Worm (Caenorhabditis elegans) whole organism, young adult: ENCODE results near the gene T11B7.1.
A peak's percentile ranks its signal among the peaks of the same experiment; 100 is the strongest.

ENCODE experiments used
- B0035.1 ChIP-seq: sonication (generic microtip); optimal IDR thresholded peaks from 2 replicates; lab custom pipeline; 2016; ENCODE audit warnings: missing genetic modification characterization, mild to moderate bottlenecking, missing compliant biosample characterization, missing genotype, missing genetic modification reagents
- B0261.1 ChIP-seq: sonication (generic microtip); optimal IDR thresholded peaks from 2 replicates; lab custom pipeline; 2016; ENCODE audit warnings: mild to moderate bottlenecking, missing genetic modification characterization, moderate library complexity, missing compliant biosample characterization
- F22D6.2 ChIP-seq: sonication (generic microtip); optimal IDR thresholded peaks from 2 replicates; lab custom pipeline; 2016; ENCODE audit warnings: mild to moderate bottlenecking, missing genetic modification characterization, missing compliant biosample characterization
- F23B12.7 ChIP-seq: sonication (generic microtip); optimal IDR thresholded peaks from 2 replicates; lab custom pipeline; 2017; ENCODE audit warnings: missing genetic modification characterization, mild to moderate bottlenecking, missing compliant biosample characterization, antibody characterized with exemption, moderate library complexity; ENCODE audit not compliant: insufficient read depth
- F37B4.10 ChIP-seq: fragments of 200-800 bp; sonication (Bioruptor generic); IDR thresholded peaks from 2 replicates; pipeline ENCODE4 v1.3.6; 2022; ENCODE audit warnings: missing genetic modification characterization, missing compliant biosample characterization
- K11D2.4 ChIP-seq: fragments of 200-800 bp; sonication (Bioruptor generic); IDR thresholded peaks from 2 replicates; pipeline ENCODE4 v1.3.6; 2022; ENCODE audit warnings: missing genetic modification reagents, missing genetic modification characterization, missing compliant biosample characterization
- K12H6.12 ChIP-seq: fragments of 200-800 bp; sonication (Bioruptor generic); optimal IDR thresholded peaks from 2 replicates; lab custom pipeline; 2018; ENCODE audit warnings: mild to moderate bottlenecking, missing genetic modification characterization, missing compliant biosample characterization
- T07F8.4 ChIP-seq: sonication (generic microtip); optimal IDR thresholded peaks from 2 replicates; lab custom pipeline; 2016; ENCODE audit warnings: mild to moderate bottlenecking, missing genetic modification characterization, moderate library complexity, missing compliant biosample characterization
- Y56A3A.18 ChIP-seq: fragments of 200-800 bp; sonication (Bioruptor generic); IDR thresholded peaks from 2 replicates; pipeline ENCODE4 v1.3.6; 2022; ENCODE audit warnings: missing genetic modification reagents, missing genetic modification characterization, missing compliant biosample characterization
- Y79H2A.3 ChIP-seq: fragments of 200-800 bp; sonication (Bioruptor generic); conservative IDR thresholded peaks from 2 replicates; pipeline ENCODE4 v1.3.6; 2022; ENCODE audit warnings: missing genetic modification reagents, missing genetic modification characterization, missing compliant biosample characterization
- athp-1 ChIP-seq: sonication (generic microtip); optimal IDR thresholded peaks from 2 replicates; lab custom pipeline; 2017; ENCODE audit warnings: mild to moderate bottlenecking, missing genetic modification characterization, missing compliant biosample characterization
- attf-3 ChIP-seq: fragments of 200-800 bp; sonication (Bioruptor generic); conservative IDR thresholded peaks from 2 replicates; pipeline ENCODE4 v1.3.6; 2022; ENCODE audit warnings: missing genetic modification reagents, missing genetic modification characterization, missing compliant biosample characterization
- cebp-1 ChIP-seq, 2 experiments: fragments of 200-800 bp in 1 of 2; sonication (Bioruptor generic) in 1 of 2; sonication (generic microtip) in 1 of 2; IDR thresholded peaks in 1 of 2; optimal IDR thresholded peaks in 1 of 2; 2 replicates each; pipeline versions ENCODE4 v1.3.6 to Lab custom; 2017 to 2022; ENCODE audit warnings: missing compliant biosample characterization in 2 of 2, missing genetic modification characterization in 2 of 2, mild to moderate bottlenecking in 1 of 2, missing genetic modification reagents in 1 of 2, moderate library complexity in 1 of 2
- ceh-27 ChIP-seq: fragments of 200-800 bp; sonication (Bioruptor generic); optimal IDR thresholded peaks from 2 replicates; lab custom pipeline; 2018; ENCODE audit warnings: mild to moderate bottlenecking, missing genetic modification characterization, moderate library complexity, missing compliant biosample characterization
- ceh-40 ChIP-seq: fragments of 200-800 bp; sonication (Bioruptor generic); IDR thresholded peaks from 2 replicates; pipeline ENCODE4 v1.3.6; 2022; ENCODE audit warnings: missing genetic modification characterization, missing compliant biosample characterization
- ceh-79 ChIP-seq: sonication (generic microtip); optimal IDR thresholded peaks from 2 replicates; lab custom pipeline; 2017; ENCODE audit warnings: mild to moderate bottlenecking, missing genetic modification characterization, missing compliant biosample characterization
- chd-7 ChIP-seq: sonication (generic microtip); optimal IDR thresholded peaks from 2 replicates; lab custom pipeline; 2016; ENCODE audit warnings: mild to moderate bottlenecking, missing genetic modification characterization, moderate library complexity, missing compliant biosample characterization
- die-1 ChIP-seq: sonication (generic microtip); optimal IDR thresholded peaks from 2 replicates; lab custom pipeline; 2016; ENCODE audit warnings: missing genotype, mild to moderate bottlenecking, missing genetic modification characterization, missing compliant biosample characterization
- dpl-1 ChIP-seq: fragments of 150-350 bp; optimal IDR thresholded peaks from 2 replicates; lab custom pipeline; 2014; ENCODE audit warnings: missing biosample characterization, missing genetic modification reagents, missing genetic modification characterization
- egl-18 ChIP-seq: fragments of 200-800 bp; sonication (Bioruptor generic); IDR thresholded peaks from 2 replicates; pipeline ENCODE4 v1.3.6; 2022; ENCODE audit warnings: missing genetic modification reagents, missing genetic modification characterization, missing compliant biosample characterization
- egl-44 ChIP-seq: fragments of 200-800 bp; sonication (Bioruptor generic); IDR thresholded peaks from 2 replicates; pipeline ENCODE4 v1.3.6; 2022; ENCODE audit warnings: missing genetic modification reagents, missing genetic modification characterization, missing compliant biosample characterization
- egrh-3 ChIP-seq: fragments of 200-800 bp; sonication (Bioruptor generic); IDR thresholded peaks from 2 replicates; pipeline ENCODE4 v1.3.6; 2022; ENCODE audit warnings: missing genetic modification reagents, missing genetic modification characterization, missing compliant biosample characterization
- hlh-26 ChIP-seq: fragments of 200-800 bp; sonication (Bioruptor generic); conservative IDR thresholded peaks from 2 replicates; pipeline ENCODE4 v1.3.6; 2022; ENCODE audit warnings: missing genetic modification reagents, missing genetic modification characterization, missing compliant biosample characterization
- hmg-1.2 ChIP-seq: fragments of 200-800 bp; sonication (Bioruptor generic); IDR thresholded peaks from 2 replicates; pipeline ENCODE4 v1.3.6; 2022; ENCODE audit warnings: missing genetic modification reagents, missing genetic modification characterization, missing compliant biosample characterization
- lag-1 ChIP-seq: fragments of 200-800 bp; sonication (Bioruptor generic); IDR thresholded peaks from 2 replicates; pipeline ENCODE4 v1.3.6; 2022; ENCODE audit warnings: missing genetic modification reagents, missing genetic modification characterization, missing compliant biosample characterization
- let-526 ChIP-seq: fragments of 200-800 bp; sonication (Bioruptor generic); IDR thresholded peaks from 2 replicates; pipeline ENCODE4 v1.3.6; 2022; ENCODE audit warnings: missing genetic modification reagents, missing genetic modification characterization, missing compliant biosample characterization
- let-607 ChIP-seq, 2 experiments: fragments of 200-800 bp in 1 of 2; sonication (Bioruptor generic) in 1 of 2; sonication (generic microtip) in 1 of 2; optimal IDR thresholded peaks; 2 replicates each; lab custom pipeline; 2016 to 2018; ENCODE audit warnings: mild to moderate bottlenecking in 2 of 2, missing compliant biosample characterization in 2 of 2, missing genetic modification characterization in 2 of 2, moderate library complexity in 2 of 2, missing genotype in 1 of 2
- lin-40 ChIP-seq: sonication (generic microtip); optimal IDR thresholded peaks from 2 replicates; lab custom pipeline; 2016; ENCODE audit warnings: missing genetic modification characterization, mild to moderate bottlenecking, missing compliant biosample characterization, missing genotype, missing genetic modification reagents
- lin-54 ChIP-seq: fragments of 200-800 bp; sonication (Bioruptor generic); optimal IDR thresholded peaks from 2 replicates; lab custom pipeline; 2018; ENCODE audit warnings: mild to moderate bottlenecking, missing genetic modification characterization, missing compliant biosample characterization
- madf-10 ChIP-seq: sonication (generic microtip); optimal IDR thresholded peaks from 2 replicates; lab custom pipeline; 2016; ENCODE audit warnings: mild to moderate bottlenecking, missing genetic modification characterization, missing compliant biosample characterization
- mcd-1 ChIP-seq: fragments of 200-800 bp; sonication (Bioruptor generic); IDR thresholded peaks from 2 replicates; pipeline ENCODE4 v1.3.6; 2022; ENCODE audit warnings: missing genetic modification reagents, missing genetic modification characterization, missing compliant biosample characterization
- nfya-1 ChIP-seq: sonication (generic microtip); optimal IDR thresholded peaks from 2 replicates; lab custom pipeline; 2017; ENCODE audit warnings: antibody characterized with exemption, missing compliant biosample characterization, missing genetic modification characterization, borderline replicate concordance; ENCODE audit not compliant: insufficient read depth
- nhr-80 ChIP-seq: sonication (generic microtip); optimal IDR thresholded peaks from 2 replicates; lab custom pipeline; 2016; ENCODE audit warnings: missing genetic modification characterization, missing compliant biosample characterization
- pha-4 ChIP-seq: fragments of 150-350 bp; sonication (generic microtip); optimal IDR thresholded peaks from 2 replicates; lab custom pipeline; 2014; ENCODE audit warnings: missing biosample characterization, missing genetic modification reagents, missing genetic modification characterization
- rcor-1 ChIP-seq: fragments of 200-800 bp; sonication (Bioruptor generic); IDR thresholded peaks from 2 replicates; pipeline ENCODE4 v1.3.6; 2022; ENCODE audit warnings: missing genetic modification reagents, missing genetic modification characterization, missing compliant biosample characterization
- sptf-2 ChIP-seq: fragments of 200-800 bp; sonication (Bioruptor generic); optimal IDR thresholded peaks from 2 replicates; lab custom pipeline; 2018; ENCODE audit warnings: mild to moderate bottlenecking, missing genetic modification characterization, missing compliant biosample characterization
- tbp1 ChIP-seq: fragments of 200-800 bp; sonication (Bioruptor generic); optimal IDR thresholded peaks from 2 replicates; lab custom pipeline; 2018; ENCODE audit warnings: mild to moderate bottlenecking, missing genetic modification characterization, missing compliant biosample characterization
- tbx-9 ChIP-seq: sonication (generic microtip); optimal IDR thresholded peaks from 2 replicates; lab custom pipeline; 2016; ENCODE audit warnings: borderline replicate concordance, missing genetic modification characterization, inconsistent platforms, missing compliant biosample characterization
- unc-62 ChIP-seq: fragments of 150-350 bp; optimal IDR thresholded peaks from 2 replicates; lab custom pipeline; 2014; ENCODE audit warnings: missing biosample characterization, missing genetic modification reagents, missing genetic modification characterization
- xnd-1 ChIP-seq: sonication (generic microtip); optimal IDR thresholded peaks from 2 replicates; lab custom pipeline; 2016; ENCODE audit warnings: missing genotype, missing genetic modification reagents, missing genetic modification characterization, missing compliant biosample characterization
- zfh-2 ChIP-seq: fragments of 200-800 bp; sonication (Bioruptor generic); conservative IDR thresholded peaks from 2 replicates; pipeline ENCODE4 v1.3.6; 2022; ENCODE audit warnings: missing genetic modification reagents, missing genetic modification characterization, missing compliant biosample characterization
- ztf-22 ChIP-seq: fragments of 200-800 bp; sonication (Bioruptor generic); optimal IDR thresholded peaks from 2 replicates; lab custom pipeline; 2018; ENCODE audit warnings: mild to moderate bottlenecking, missing genetic modification characterization, moderate library complexity, missing compliant biosample characterization
- ztf-3 ChIP-seq: fragments of 200-800 bp; sonication (Bioruptor generic); optimal IDR thresholded peaks from 2 replicates; lab custom pipeline; 2018; ENCODE audit warnings: mild to moderate bottlenecking, missing genetic modification characterization, missing compliant biosample characterization
- ztf-6 ChIP-seq: fragments of 200-800 bp; sonication (Bioruptor generic); IDR thresholded peaks from 2 replicates; pipeline ENCODE4 v1.3.6; 2022; ENCODE audit warnings: missing genetic modification reagents, missing genetic modification characterization, missing compliant biosample characterization

T11B7.1 gene

ce11 chrIV:8793223-8793622, 47.3 kb upstream of the T11B7.1 start (continued):
- peak; percentile 94 for TF ChIP-seq nhr-80 (tag; lab: Kevin White, UChicago)

DNA sequence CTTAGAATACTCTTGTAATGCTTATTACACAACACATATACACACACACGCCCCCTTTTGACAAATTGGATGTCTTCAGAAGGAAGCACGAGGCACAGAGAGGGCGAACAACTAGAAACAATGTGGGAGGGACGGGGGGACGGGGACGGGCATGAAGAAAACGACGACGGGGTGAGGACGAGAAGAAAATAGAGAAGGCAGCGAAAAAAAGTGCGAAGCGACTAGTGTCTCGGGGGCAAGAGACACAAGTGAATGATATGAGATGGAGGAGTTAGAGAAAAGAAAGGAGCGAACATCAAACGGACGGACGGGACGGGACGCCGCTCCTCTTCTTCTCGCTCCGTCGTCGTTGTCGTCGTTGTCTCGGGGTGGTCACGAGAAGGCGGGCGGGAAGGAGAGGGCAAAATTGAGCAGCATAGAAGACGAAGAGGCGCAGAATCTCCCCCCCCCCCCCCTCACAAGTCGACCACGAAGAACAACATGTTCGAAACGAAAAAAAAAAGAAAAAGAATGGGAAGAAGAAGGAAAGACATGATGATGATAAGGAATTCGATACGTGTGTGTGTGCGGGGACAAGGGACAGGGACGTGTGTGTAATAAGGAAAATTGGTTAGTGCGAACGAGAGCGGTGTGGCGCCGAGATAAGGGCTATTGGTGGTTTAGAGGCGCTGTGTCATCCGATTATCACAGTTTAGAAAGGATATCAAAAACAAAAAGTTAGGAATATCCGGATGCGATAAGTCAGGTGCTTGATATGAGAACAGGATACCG, 45.4 kb upstream of the T11B7.1 start:
- TF ChIP-seq F22D6.2 (tag; lab: Kevin White, UChicago), result peak; percentile 58
- TF ChIP-seq xnd-1 (tag; lab: Kevin White, UChicago), result no peak
- no peak for TF ChIP-seq ceh-79 (tag; lab: Kevin White, UChicago)
- peak; percentile 25 for TF ChIP-seq athp-1 (tag; lab: Kevin White, UChicago)
- TF ChIP-seq Y79H2A.3, result no peak
- TF ChIP-seq mcd-1 (GFP tag; lab: Robert Waterston, UW), result peak; percentile 81
- peak; percentile 83 for TF ChIP-seq lin-40 (tag; lab: Kevin White, UChicago)
- no peak for TF ChIP-seq dpl-1 (GFP tag; lab: Kevin White, UChicago)
- TF ChIP-seq cebp-1 (GFP tag; IDR thresholded peaks at IDR 0.05; lab: Robert Waterston, UW), result peak; percentile 49; the same call in 1 of the 2 replicates
- peak; percentile 94 for TF ChIP-seq cebp-1 (tag; optimal IDR thresholded peaks at IDR 0.05; lab: Kevin White, UChicago)
- TF ChIP-seq K11D2.4 (GFP tag; lab: Robert Waterston, UW), result no peak; the same call in 1 of the 2 replicates
- peak; percentile 89 for TF ChIP-seq madf-10 (tag; lab: Kevin White, UChicago)
- peak; percentile 77 for TF ChIP-seq hmg-1.2 (GFP tag; lab: Robert Waterston, UW)
- TF ChIP-seq let-607 (tag; optimal IDR thresholded peaks at IDR 0.05; lab: Kevin White, UChicago), result peak; percentile 70 to 80
- peak; percentile 57 for TF ChIP-seq lin-54 (GFP tag; lab: Kevin White, UChicago)
- TF ChIP-seq unc-62 (GFP tag; lab: Kevin White, UChicago), result no peak
- TF ChIP-seq F37B4.10 (GFP tag; lab: Robert Waterston, UW), result 0 out of 2 replicates have a peak, but pooled peaks have one; percentile 67
- TF ChIP-seq K12H6.12 (tag; lab: Kevin White, UChicago), result peak; percentile 95
- no peak for TF ChIP-seq lag-1 (GFP tag; lab: Robert Waterston, UW)
- no peak for TF ChIP-seq ztf-6
- peak; percentile 99 for TF ChIP-seq egrh-3
- TF ChIP-seq ztf-22 (GFP tag; lab: Kevin White, UChicago), result peak; percentile 92
- no peak for TF ChIP-seq sptf-2 (GFP tag; lab: Kevin White, UChicago)
- TF ChIP-seq tbp1, result peak; percentile 57
- TF ChIP-seq chd-7 (tag; lab: Kevin White, UChicago), result peak; percentile 94
- TF ChIP-seq let-526 (GFP tag; lab: Robert Waterston, UW), result 0 out of 2 replicates have a peak, but pooled peaks have one; percentile 57
- TF ChIP-seq rcor-1 (GFP tag; lab: Robert Waterston, UW), result peak; percentile 22; the same call in 1 of the 2 replicates
- peak; percentile 12 for TF ChIP-seq F23B12.7 (tag; lab: Kevin White, UChicago)
- 0 out of 2 replicates have a peak, but pooled peaks have one; percentile 4 for TF ChIP-seq egl-18 (GFP tag; lab: Robert Waterston, UW)
- no peak for TF ChIP-seq nfya-1 (tag; lab: Kevin White, UChicago)
- peak; percentile 79 for TF ChIP-seq ceh-27 (GFP tag; lab: Kevin White, UChicago)
- no peak for TF ChIP-seq tbx-9 (tag; lab: Kevin White, UChicago)
- no peak for TF ChIP-seq B0261.1 (tag; lab: Kevin White, UChicago)
- peak; percentile 60 for TF ChIP-seq B0035.1 (tag; lab: Kevin White, UChicago)
- TF ChIP-seq Y56A3A.18 (GFP tag; lab: Robert Waterston, UW), result peak; percentile 73; the same call in 1 of the 2 replicates
- TF ChIP-seq zfh-2 (GFP tag; lab: Robert Waterston, UW), result peak; percentile 100
- no peak for TF ChIP-seq ceh-40 (GFP tag; lab: Robert Waterston, UW)
- peak; percentile 19 for TF ChIP-seq ztf-3 (GFP tag; lab: Kevin White, UChicago)
- TF ChIP-seq hlh-26 (GFP tag; lab: Robert Waterston, UW), result no peak
- no peak for TF ChIP-seq pha-4
- TF ChIP-seq die-1 (tag; lab: Kevin White, UChicago), result peak; percentile 66
- 0 out of 2 replicates have a peak, but pooled peaks have one; percentile 60 for TF ChIP-seq egl-44
- TF ChIP-seq attf-3 (GFP tag; lab: Robert Waterston, UW), result 0 out of 2 replicates have a peak, but pooled peaks have one; percentile 34
- TF ChIP-seq T07F8.4 (tag; lab: Kevin White, UChicago), result no peak
